Fruit fly (Drosophila melanogaster) whole organism, embryonic: ENCODE results near the gene ova.

ENCODE experiments used
- CG10274 ChIP-seq: fragments of 200-800 bp; sonication (Bioruptor generic); optimal IDR thresholded peaks from 3 replicates; lab custom pipeline; 2017; ENCODE audit warnings: missing biosample characterization, mild to moderate bottlenecking, missing genetic modification characterization
- CG12104 ChIP-seq: fragments of 200-800 bp; sonication (Bioruptor generic); optimal IDR thresholded peaks from 3 replicates; lab custom pipeline; 2016; ENCODE audit warnings: missing biosample characterization, missing genetic modification characterization
- CG17328 ChIP-seq: fragments of 200-800 bp; sonication (Bioruptor generic); IDR thresholded peaks from 2 replicates; pipeline ENCODE4 v1.3.6; 2022; ENCODE audit warnings: missing biosample characterization, missing genetic modification characterization
- CG18262 ChIP-seq: fragments of 200-800 bp; optimal IDR thresholded peaks from 3 replicates; lab custom pipeline; 2019; ENCODE audit warnings: missing biosample characterization, mild to moderate bottlenecking, missing genetic modification characterization, moderate library complexity
- CG2199 ChIP-seq: fragments of 200-800 bp; sonication (Bioruptor generic); IDR thresholded peaks from 3 replicates; pipeline ENCODE4 v1.3.6; 2022; ENCODE audit warnings: missing biosample characterization, missing genetic modification characterization
- CG30403 ChIP-seq: fragments of 200-800 bp; sonication (Bioruptor generic); optimal IDR thresholded peaks from 3 replicates; lab custom pipeline; 2016; ENCODE audit warnings: missing biosample characterization, missing genetic modification characterization
- CG3281 ChIP-seq: fragments of 200-800 bp; sonication (Bioruptor generic); optimal IDR thresholded peaks from 3 replicates; lab custom pipeline; 2017; ENCODE audit warnings: missing biosample characterization, mild to moderate bottlenecking, missing genetic modification characterization
- CG34422 ChIP-seq: fragments of 200-800 bp; sonication (Bioruptor generic); IDR thresholded peaks from 3 replicates; pipeline ENCODE4 v1.3.6; 2022; ENCODE audit warnings: missing biosample characterization, missing genetic modification characterization
- CG3726 ChIP-seq: fragments of 200-800 bp; sonication (Bioruptor generic); IDR thresholded peaks from 3 replicates; pipeline ENCODE4, ENCODE4 v1.3.6; 2022; ENCODE audit warnings: missing biosample characterization, missing genetic modification characterization
- CG5245 ChIP-seq: fragments of 200-800 bp; sonication (Bioruptor generic); optimal IDR thresholded peaks from 3 replicates; lab custom pipeline; 2016; ENCODE audit warnings: missing biosample characterization, missing genetic modification characterization
- CG6791 ChIP-seq: fragments of 200-800 bp; sonication (Bioruptor generic); IDR thresholded peaks from 3 replicates; pipeline ENCODE4 v1.3.6; 2022; ENCODE audit warnings: missing biosample characterization, missing genetic modification characterization; ENCODE audit not compliant: partially characterized antibody
- CG8944 ChIP-seq: fragments of 200-800 bp; sonication (Bioruptor generic); optimal IDR thresholded peaks from 3 replicates; lab custom pipeline; 2016; ENCODE audit warnings: missing biosample characterization, missing genetic modification characterization
- CTCF ChIP-seq: fragments of 200-800 bp; sonication (Bioruptor generic); optimal IDR thresholded peaks from 2 replicates; lab custom pipeline; 2017; ENCODE audit warnings: missing biosample characterization, mild to moderate bottlenecking, missing genetic modification characterization, moderate library complexity
- Deaf1 ChIP-seq: fragments of 200-800 bp; optimal IDR thresholded peaks from 3 replicates; lab custom pipeline; 2019; ENCODE audit warnings: missing biosample characterization, mild to moderate bottlenecking, missing genetic modification characterization, moderate library complexity
- E2f1 ChIP-seq: fragments of 200-800 bp; sonication (Bioruptor generic); IDR thresholded peaks from 2 replicates; pipeline ENCODE4 v1.3.6; 2022; ENCODE audit warnings: missing biosample characterization, missing genetic modification characterization
- ERR ChIP-seq: fragments of 200-800 bp; sonication (Bioruptor generic); optimal IDR thresholded peaks from 2 replicates; lab custom pipeline; 2016; ENCODE audit warnings: missing biosample characterization, missing genetic modification characterization
- Ets65A ChIP-seq: fragments of 200-800 bp; sonication (Bioruptor generic); peaks from one replicate; lab custom pipeline; 2016; ENCODE audit warnings: missing biosample characterization, missing genetic modification characterization
- HLH4C ChIP-seq: fragments of 200-800 bp; sonication (Bioruptor generic); IDR thresholded peaks from 3 replicates; pipeline ENCODE4 v1.3.6; 2022; ENCODE audit warnings: missing biosample characterization, missing genetic modification characterization; ENCODE audit not compliant: partially characterized antibody
- Jarid2 ChIP-seq: fragments of 200-800 bp; sonication (Bioruptor generic); optimal IDR thresholded peaks from 3 replicates; lab custom pipeline; 2017; ENCODE audit warnings: mild to moderate bottlenecking, missing biosample characterization, missing genetic modification reagents, missing genetic modification characterization
- Mad ChIP-seq: fragments of 200-800 bp; sonication (Bioruptor generic); optimal IDR thresholded peaks from 2 replicates; lab custom pipeline; 2016; ENCODE audit warnings: missing biosample characterization, missing genetic modification characterization
- Neu2 ChIP-seq: fragments of 200-800 bp; sonication (Bioruptor generic); optimal IDR thresholded peaks from 3 replicates; lab custom pipeline; 2016; ENCODE audit warnings: missing biosample characterization, missing genetic modification characterization, borderline replicate concordance
- Ssrp ChIP-seq: fragments of 200-800 bp; sonication (Bioruptor generic); optimal IDR thresholded peaks from 2 replicates; lab custom pipeline; 2018; ENCODE audit warnings: missing biosample characterization, mild to moderate bottlenecking, missing genetic modification characterization, moderate library complexity
- ab ChIP-seq: fragments of 200-800 bp; sonication (Bioruptor generic); optimal IDR thresholded peaks from 2 replicates; lab custom pipeline; 2016; ENCODE audit warnings: missing biosample characterization, missing genetic modification characterization
- ash1 ChIP-seq: fragments of 200-800 bp; sonication (Bioruptor generic); optimal IDR thresholded peaks from 2 replicates; lab custom pipeline; 2018; ENCODE audit warnings: missing biosample characterization, mild to moderate bottlenecking, missing genetic modification characterization
- dimm ChIP-seq: fragments of 200-800 bp; sonication (Bioruptor generic); IDR thresholded peaks from 2 replicates; pipeline ENCODE4 v1.3.6; 2022; ENCODE audit warnings: missing biosample characterization, missing genetic modification characterization
- eve ChIP-seq, 2 experiments: fragments of >200 bp; optimal IDR thresholded peaks; 2 replicates each; lab custom pipeline; 2017; ENCODE audit warnings: missing biosample characterization in 2 of 2, missing genetic modification characterization in 2 of 2
- gcm2 ChIP-seq: fragments of 200-800 bp; sonication (Bioruptor generic); optimal IDR thresholded peaks from 2 replicates; lab custom pipeline; 2016; ENCODE audit warnings: missing biosample characterization, missing genetic modification characterization
- repo ChIP-seq: fragments of 200-800 bp; sonication (Bioruptor generic); optimal IDR thresholded peaks from 2 replicates; lab custom pipeline; 2016; ENCODE audit warnings: missing biosample characterization, missing genetic modification characterization
- shn ChIP-seq: fragments of 200-800 bp; sonication (Bioruptor generic); optimal IDR thresholded peaks from 3 replicates; lab custom pipeline; 2016; ENCODE audit warnings: missing biosample characterization, missing genetic modification characterization

Gene ova

dm6 chr2L:10180182-10180779, 51.2 kb downstream of the ova start, which contains the start of gene CG44153 (continued):
- TF ChIP-seq HLH4C (no peak), CTCF (no peak), Jarid2 (GFP tag; lab: Kevin White, UChicago) (peak; percentile 58), Mad (no peak), Deaf1 (tag; lab: Kevin White, UChicago) (peak; percentile 98), ab (GFP tag; lab: Kevin White, UChicago) (no peak), CG5245 (GFP tag; lab: Kevin White, UChicago) (no peak), CG17328 (GFP tag; lab: Robert Waterston, UW) (0 out of 2 replicates have a peak, but pooled peaks have one; percentile 12), eve (GFP tag; optimal IDR thresholded peaks at IDR 0.05; lab: Kevin White, UChicago) (no peak), shn (GFP tag; lab: Kevin White, UChicago) (no peak), ash1 (GFP tag; lab: Kevin White, UChicago) (no peak), dimm (GFP tag; lab: Robert Waterston, UW) (no peak), CG3726 (GFP tag; lab: Robert Waterston, UW) (no peak), CG10274 (GFP tag; lab: Kevin White, UChicago) (no peak), repo (GFP tag; lab: Kevin White, UChicago) (no peak), Ets65A (GFP tag; lab: Kevin White, UChicago) (peak; percentile 40), CG6791 (GFP tag; lab: Robert Waterston, UW) (0 out of 3 replicates have a peak, but pooled peaks have one; percentile 20), CG2199 (GFP tag; lab: Robert Waterston, UW) (no peak), CG18262 (tag; lab: Kevin White, UChicago) (no peak), CG8944 (GFP tag; lab: Kevin White, UChicago) (no peak), Ssrp (tag; lab: Kevin White, UChicago) (no peak), Neu2 (no peak), CG12104 (no peak), CG34422 (GFP tag; lab: Robert Waterston, UW) (0 out of 3 replicates have a peak, but pooled peaks have one; percentile 31), CG3281 (GFP tag; lab: Kevin White, UChicago) (peak; percentile 91), E2f1 (GFP tag; lab: Robert Waterston, UW) (no peak), gcm2 (GFP tag; lab: Kevin White, UChicago) (no peak), ERR (GFP tag; lab: Kevin White, UChicago) (no peak), CG30403 (no peak)
